Fruit fly (Drosophila melanogaster): ENCODE data around the gene CG13707.

DNA sequence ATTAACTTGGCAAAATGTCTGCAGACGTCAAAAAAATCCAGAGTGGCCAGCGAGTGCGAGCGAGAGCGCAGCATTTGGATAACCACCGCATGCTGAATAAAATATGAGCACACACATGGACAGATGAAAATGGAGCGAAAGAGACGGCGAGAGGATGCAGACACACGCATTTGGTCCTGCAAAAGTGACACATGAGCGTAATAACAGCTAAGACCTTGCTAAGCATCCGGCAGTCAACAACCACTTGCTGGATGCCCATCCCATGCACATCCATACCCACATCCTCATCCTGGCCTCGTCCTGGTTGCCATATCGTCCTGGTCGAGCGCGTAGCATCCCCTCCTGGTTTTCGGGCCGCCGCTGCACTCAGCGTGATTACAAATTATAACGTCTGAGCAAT is 2.8 kb upstream of the CG13707 start:
- TF ChIP-seq Hr96 (GFP tag; optimal IDR thresholded peaks at IDR 0.05) (no peak), toe (GFP tag; optimal IDR thresholded peaks at IDR 0.05) (no peak)
